Fruit fly (Drosophila melanogaster): Measurements from ENCODE around the gene UGP.

Gene UGP

DNA sequence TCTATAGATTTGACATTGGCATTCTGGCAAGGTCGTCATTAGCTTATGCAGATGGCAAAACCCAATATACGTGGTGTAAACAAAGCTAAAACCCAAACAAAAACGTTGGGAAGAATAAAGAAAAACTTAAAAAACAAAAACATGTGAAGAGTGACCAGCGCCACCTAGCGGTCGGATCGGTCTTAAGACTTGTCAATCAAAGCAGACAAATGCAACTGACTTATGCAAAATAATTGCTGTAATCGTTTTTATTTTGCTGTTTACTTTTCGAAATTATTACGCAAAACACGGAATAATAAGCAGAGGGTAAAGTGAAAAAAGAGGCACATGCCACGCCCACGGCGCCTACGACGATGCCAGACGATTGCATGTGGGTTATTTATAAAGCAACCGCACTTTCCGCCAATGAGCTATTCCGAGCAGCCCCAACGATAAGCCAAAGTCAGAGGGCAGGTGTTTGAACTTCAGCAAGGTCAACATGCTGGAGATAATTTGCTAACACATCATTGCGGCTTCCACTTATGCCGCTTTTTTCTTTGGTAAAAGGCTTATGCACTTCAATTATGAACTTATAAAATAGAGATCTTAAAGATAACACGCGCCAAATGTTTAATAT is 2.5 kb downstream of the UGP start:
- no peak for TF ChIP-seq psq (optimal IDR thresholded peaks at IDR 0.05)

- no peak for TF ChIP-seq psq (optimal IDR thresholded peaks at IDR 0.05)
- TF ChIP-seq EcR (GFP tag; optimal IDR thresholded peaks at IDR 0.05), result no peak
- TF ChIP-seq pan (optimal IDR thresholded peaks at IDR 0.05), result no peak
- no peak for TF ChIP-seq Dll (optimal IDR thresholded peaks at IDR 0.05)
Observed at dm6 chr3L:9355555-9355954, 3.2 kb downstream of the UGP start.

- TF ChIP-seq Dll (optimal IDR thresholded peaks at IDR 0.05) (no peak), usp (GFP tag; optimal IDR thresholded peaks at IDR 0.05) (no peak), CG8478 (optimal IDR thresholded peaks at IDR 0.05) (no peak), pan (optimal IDR thresholded peaks at IDR 0.05) (no peak), EcR (GFP tag; optimal IDR thresholded peaks at IDR 0.05) (no peak), psq (optimal IDR thresholded peaks at IDR 0.05) (no peak)
Observed at dm6 chr3L:9353733-9354132, 5.0 kb downstream of the UGP start, which contains the start of gene CG32040. Gene CG32040 (plus strand): TSS chr3L:9354033.

dm6 chr3L:9349314-9349733 is 9.4 kb downstream of the UGP start, which contains the start of gene PGRP-LF:
Gene PGRP-LF (plus strand): TSS chr3L:9349609.
- TF ChIP-seq usp (GFP tag; optimal IDR thresholded peaks at IDR 0.05) (no peak), psq (optimal IDR thresholded peaks at IDR 0.05) (no peak), Dll (optimal IDR thresholded peaks at IDR 0.05) (no peak), pan (optimal IDR thresholded peaks at IDR 0.05) (no peak), CG8478 (optimal IDR thresholded peaks at IDR 0.05) (no peak), EcR (GFP tag; optimal IDR thresholded peaks at IDR 0.05) (no peak)

- TF ChIP-seq pan (optimal IDR thresholded peaks at IDR 0.05) (no peak), psq (optimal IDR thresholded peaks at IDR 0.05) (no peak)
Observed at dm6 chr3L:9345157-9345556, 13.6 kb downstream of the UGP start.

- no peak for TF ChIP-seq Dll (optimal IDR thresholded peaks at IDR 0.05)
- no peak for TF ChIP-seq EcR (GFP tag; optimal IDR thresholded peaks at IDR 0.05)
- TF ChIP-seq usp (GFP tag; optimal IDR thresholded peaks at IDR 0.05), result no peak
Observed at dm6 chr3L:9343963-9344362, 14.8 kb downstream of the UGP start.

DNA sequence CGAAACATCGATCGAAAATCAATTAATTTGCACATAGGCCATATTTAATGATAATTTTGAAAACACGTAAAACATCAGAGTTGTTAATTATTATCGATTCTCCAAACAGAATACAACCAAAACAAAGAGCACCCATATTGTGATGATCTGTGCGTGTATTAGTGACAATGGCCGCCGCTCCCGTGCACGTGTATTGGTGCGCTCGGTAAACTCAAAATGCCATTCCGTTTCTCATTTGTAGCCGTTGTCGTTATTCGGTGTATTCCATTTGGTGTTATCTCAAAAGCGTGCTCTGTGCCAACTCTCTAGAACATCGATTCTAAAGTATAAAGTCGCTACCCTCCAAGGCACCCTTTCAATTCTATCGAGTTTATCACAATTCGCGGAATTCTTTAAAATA is 17.9 kb downstream of the UGP start:
- TF ChIP-seq EcR (GFP tag; optimal IDR thresholded peaks at IDR 0.05), result no peak
- TF ChIP-seq psq (optimal IDR thresholded peaks at IDR 0.05), result no peak
- TF ChIP-seq usp (GFP tag; optimal IDR thresholded peaks at IDR 0.05), result no peak
- no peak for TF ChIP-seq CG8478 (optimal IDR thresholded peaks at IDR 0.05)
- no peak for TF ChIP-seq Dll (optimal IDR thresholded peaks at IDR 0.05)
- no peak for TF ChIP-seq pan (optimal IDR thresholded peaks at IDR 0.05)

- no peak for TF ChIP-seq Dll (optimal IDR thresholded peaks at IDR 0.05)
- no peak for TF ChIP-seq EcR (GFP tag; optimal IDR thresholded peaks at IDR 0.05)
- no peak for TF ChIP-seq pan (optimal IDR thresholded peaks at IDR 0.05)
- TF ChIP-seq psq (optimal IDR thresholded peaks at IDR 0.05), result no peak
- no peak for TF ChIP-seq CG8478 (optimal IDR thresholded peaks at IDR 0.05)
- no peak for TF ChIP-seq usp (GFP tag; optimal IDR thresholded peaks at IDR 0.05)
Observed at dm6 chr3L:9340232-9340631, 18.5 kb downstream of the UGP start.

- no peak for TF ChIP-seq psq (optimal IDR thresholded peaks at IDR 0.05)
- TF ChIP-seq pan (optimal IDR thresholded peaks at IDR 0.05), result no peak
- TF ChIP-seq Dll (optimal IDR thresholded peaks at IDR 0.05), result no peak
- TF ChIP-seq usp (GFP tag; optimal IDR thresholded peaks at IDR 0.05), result no peak
- no peak for TF ChIP-seq EcR (GFP tag; optimal IDR thresholded peaks at IDR 0.05)
- no peak for TF ChIP-seq CG8478 (optimal IDR thresholded peaks at IDR 0.05)
Observed at dm6 chr3L:9339021-9339420, 19.7 kb downstream of the UGP start.

dm6 chr3L:9338510-9338909 is 20.2 kb downstream of the UGP start, which contains the start of gene PGRP-LC:
Gene PGRP-LC (plus strand): TSS chr3L:9338810.
- TF ChIP-seq CG8478 (optimal IDR thresholded peaks at IDR 0.05), result no peak
- TF ChIP-seq psq (optimal IDR thresholded peaks at IDR 0.05), result no peak
- TF ChIP-seq Dll (optimal IDR thresholded peaks at IDR 0.05), result no peak

- no peak for TF ChIP-seq Dll (optimal IDR thresholded peaks at IDR 0.05)
- no peak for TF ChIP-seq psq (optimal IDR thresholded peaks at IDR 0.05)
- TF ChIP-seq pan (optimal IDR thresholded peaks at IDR 0.05), result no peak
- TF ChIP-seq EcR (GFP tag; optimal IDR thresholded peaks at IDR 0.05), result no peak
- no peak for TF ChIP-seq CG8478 (optimal IDR thresholded peaks at IDR 0.05)
- TF ChIP-seq usp (GFP tag; optimal IDR thresholded peaks at IDR 0.05), result no peak
Observed at dm6 chr3L:9337942-9338468, 20.7 kb downstream of the UGP start.

DNA sequence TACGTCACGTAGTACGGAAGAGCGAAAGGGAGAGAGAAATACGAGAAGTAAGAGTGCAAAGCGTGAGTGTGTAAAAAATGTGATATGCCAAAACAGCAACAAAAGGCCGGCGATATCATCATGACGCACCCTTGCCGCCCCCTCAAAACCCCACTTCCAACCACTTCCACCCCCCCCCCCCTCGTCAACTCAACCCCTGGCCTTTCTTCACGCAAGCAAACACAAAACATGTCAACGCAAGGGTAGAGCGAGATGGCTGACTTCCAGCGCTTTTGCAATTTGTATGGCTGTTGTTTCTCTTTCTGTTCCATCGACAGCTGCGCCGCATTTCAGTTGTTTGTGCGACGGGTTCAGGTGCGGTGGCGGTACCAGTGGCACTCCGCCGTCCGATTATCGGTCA is 23.0 kb downstream of the UGP start:
- no peak for TF ChIP-seq usp (GFP tag; optimal IDR thresholded peaks at IDR 0.05)
- TF ChIP-seq Dll (optimal IDR thresholded peaks at IDR 0.05), result peak; percentile 47
- TF ChIP-seq EcR (GFP tag; optimal IDR thresholded peaks at IDR 0.05), result peak in 1 of 2 experiments; percentile 34
- no peak for TF ChIP-seq psq (optimal IDR thresholded peaks at IDR 0.05)

DNA sequence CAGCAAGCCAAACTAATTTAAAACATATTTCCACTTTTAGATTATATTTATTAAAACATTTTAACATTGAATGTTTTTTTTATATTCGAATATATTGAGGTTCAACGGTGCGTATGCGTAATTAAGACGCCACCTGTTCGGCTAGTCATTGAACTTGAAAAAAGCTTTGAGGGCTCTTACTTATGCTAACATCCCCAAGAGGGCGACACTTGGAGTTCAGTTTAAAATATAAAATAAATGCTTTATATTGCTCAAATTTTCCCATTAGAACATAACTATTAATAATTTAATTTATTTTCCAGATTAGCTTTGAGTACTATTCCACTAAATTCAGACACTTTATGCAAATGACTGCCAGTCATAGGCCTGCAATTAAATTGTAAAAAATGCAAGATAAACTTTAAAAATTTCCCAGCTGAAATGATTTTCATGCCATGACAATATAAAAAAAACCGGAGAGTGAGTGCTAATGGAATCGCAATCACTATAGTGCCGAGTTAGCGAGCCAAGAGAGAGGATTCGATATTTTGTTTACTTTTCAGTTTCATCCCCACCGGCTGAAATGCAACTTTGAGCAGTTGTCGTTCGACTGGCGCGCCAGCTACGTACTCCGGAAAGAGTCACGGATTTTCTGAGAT is 24.9 kb downstream of the UGP start, which contains the start of gene PGRP-LA:
TSS of gene PGRP-LA (plus strand) at position 588 of the 638 bp plus-strand sequence.
- TF ChIP-seq pan (optimal IDR thresholded peaks at IDR 0.05) (no peak), Dll (optimal IDR thresholded peaks at IDR 0.05) (no peak), psq (optimal IDR thresholded peaks at IDR 0.05) (no peak), EcR (GFP tag; optimal IDR thresholded peaks at IDR 0.05) (no peak), usp (GFP tag; optimal IDR thresholded peaks at IDR 0.05) (no peak), CG8478 (optimal IDR thresholded peaks at IDR 0.05) (no peak)

All from whole organism.